ENCODE assay signal across 1 fruit fly cellular context in genomic region chr2L:18377109-18377508, dm6.
TF ChIP-seq lines count a peak whose summit lies in the region.

No protein-coding gene starts in this region.

TF ChIP-seq in whole organism, embryonic, 481 proteins besides CTCF, POLR2A, EP300 and RAD21 (continued from another document):
- TF ChIP-seq CG3995 (GFP tag; optimal IDR thresholded peaks at IDR 0.05; lab: Kevin White, UChicago) = no peak
- TF ChIP-seq CG8388 (GFP tag; optimal IDR thresholded peaks at IDR 0.05; lab: Kevin White, UChicago) = peak; percentile 8
- peak; percentile 13 for TF ChIP-seq CG18619 (GFP tag; optimal IDR thresholded peaks at IDR 0.05; lab: Kevin White, UChicago)
- TF ChIP-seq trh (GFP tag; optimal IDR thresholded peaks at IDR 0.05; lab: Kevin White, UChicago) = no peak
- TF ChIP-seq run (tag; optimal IDR thresholded peaks at IDR 0.05; lab: Kevin White, UChicago) = no peak
- TF ChIP-seq bcd (GFP tag; optimal IDR thresholded peaks at IDR 0.05; lab: Kevin White, UChicago) = peak; percentile 42
- TF ChIP-seq CG11723 (GFP tag; optimal IDR thresholded peaks at IDR 0.05; lab: Kevin White, UChicago) = no peak
- TF ChIP-seq CG1603 (tag; optimal IDR thresholded peaks at IDR 0.05; lab: Kevin White, UChicago) = peak; percentile 71
- TF ChIP-seq CG15514 (GFP tag; optimal IDR thresholded peaks at IDR 0.05; lab: Kevin White, UChicago) = peak; percentile 26
- TF ChIP-seq Oli (tag; optimal IDR thresholded peaks at IDR 0.05; lab: Kevin White, UChicago) = peak; percentile 57
- peak; percentile 49 for TF ChIP-seq slbo (GFP tag; IDR thresholded peaks at IDR 0.05; lab: Robert Waterston, UW)
- TF ChIP-seq CG10565 (GFP tag; optimal IDR thresholded peaks at IDR 0.05; lab: Kevin White, UChicago) = no peak
- no peak for TF ChIP-seq salm (tag; optimal IDR thresholded peaks at IDR 0.05; lab: Kevin White, UChicago)
- TF ChIP-seq jumu (GFP tag; optimal IDR thresholded peaks at IDR 0.05; lab: Kevin White, UChicago) = no peak
- 0 out of 2 replicates have a peak, but pooled peaks have one; percentile 11 for TF ChIP-seq ap (GFP tag; IDR thresholded peaks at IDR 0.05; lab: Robert Waterston, UW)
- peak; percentile 50 for TF ChIP-seq Xrp1 (GFP tag; IDR thresholded peaks at IDR 0.05; lab: Robert Waterston, UW)
- TF ChIP-seq Trl (optimal IDR thresholded peaks at IDR 0.05; lab: Kevin White, UChicago) = no peak
- no peak for TF ChIP-seq Trl (GFP tag; optimal IDR thresholded peaks at IDR 0.05; lab: Kevin White, UChicago)
- TF ChIP-seq CG8290 (GFP tag; optimal IDR thresholded peaks at IDR 0.05; lab: Kevin White, UChicago) = no peak
- peak in 1 of 2 experiments; percentile 73 for TF ChIP-seq CG8290 (tag; optimal IDR thresholded peaks at IDR 0.05; lab: Kevin White, UChicago)
- no peak for TF ChIP-seq lola (GFP tag; optimal IDR thresholded peaks at IDR 0.05; lab: Kevin White, UChicago)
- TF ChIP-seq D19B (GFP tag; optimal IDR thresholded peaks at IDR 0.05; lab: Kevin White, UChicago) = peak; percentile 79
- TF ChIP-seq Hey (tag; optimal IDR thresholded peaks at IDR 0.05; lab: Kevin White, UChicago) = no peak
- TF ChIP-seq CG4360 (GFP tag; IDR thresholded peaks at IDR 0.05; lab: Robert Waterston, UW) = no peak
- TF ChIP-seq CG8924 (tag; optimal IDR thresholded peaks at IDR 0.05; lab: Kevin White, UChicago) = peak; percentile 45
- no peak for TF ChIP-seq CG12391 (tag; optimal IDR thresholded peaks at IDR 0.05; lab: Kevin White, UChicago)
- peak; percentile 23 for TF ChIP-seq tx (GFP tag; optimal IDR thresholded peaks at IDR 0.05; lab: Kevin White, UChicago)
- TF ChIP-seq seq (GFP tag; IDR thresholded peaks at IDR 0.05; lab: Robert Waterston, UW) = no peak
- TF ChIP-seq ttk (GFP tag; IDR thresholded peaks at IDR 0.05; lab: Robert Waterston, UW) = 0 out of 2 replicates have a peak, but pooled peaks have one; percentile 27
- no peak for TF ChIP-seq Bdp1 (GFP tag; optimal IDR thresholded peaks at IDR 0.05; lab: Kevin White, UChicago)
- peak; percentile 32 for TF ChIP-seq CG18262 (tag; optimal IDR thresholded peaks at IDR 0.05; lab: Kevin White, UChicago)
- peak; percentile 59 for TF ChIP-seq scrt (GFP tag; optimal IDR thresholded peaks at IDR 0.05; lab: Kevin White, UChicago)
- peak; percentile 40 for TF ChIP-seq CG17328 (GFP tag; IDR thresholded peaks at IDR 0.05; lab: Robert Waterston, UW)
- TF ChIP-seq D (optimal IDR thresholded peaks at IDR 0.05; lab: Kevin White, UChicago) = no peak
- peak; percentile 8 for TF ChIP-seq D (GFP tag; optimal IDR thresholded peaks at IDR 0.05; lab: Kevin White, UChicago)
- peak; percentile 39 for TF ChIP-seq CG12219 (GFP tag; optimal IDR thresholded peaks at IDR 0.05; lab: Kevin White, UChicago)
- TF ChIP-seq D19A (tag; optimal IDR thresholded peaks at IDR 0.05; lab: Kevin White, UChicago) = peak; percentile 10
- TF ChIP-seq Bgb (GFP tag; IDR thresholded peaks at IDR 0.05; lab: Robert Waterston, UW; ENCODE audit: partially characterized antibody) = no peak
- no peak for TF ChIP-seq CG10321 (GFP tag; IDR thresholded peaks at IDR 0.05; lab: Robert Waterston, UW)
- no peak for TF ChIP-seq Deaf1 (tag; optimal IDR thresholded peaks at IDR 0.05; lab: Kevin White, UChicago)
- TF ChIP-seq Ptx1 (GFP tag; IDR thresholded peaks at IDR 0.05; lab: Robert Waterston, UW) = peak; percentile 59
- TF ChIP-seq CG7786 (GFP tag; optimal IDR thresholded peaks at IDR 0.05; lab: Kevin White, UChicago) = peak; percentile 43
- peak; percentile 44 for TF ChIP-seq ind (GFP tag; optimal IDR thresholded peaks at IDR 0.05; lab: Kevin White, UChicago)
- TF ChIP-seq CG3847 (GFP tag; IDR thresholded peaks at IDR 0.05; lab: Robert Waterston, UW) = 0 out of 2 replicates have a peak, but pooled peaks have one; percentile 29
- 0 out of 2 replicates have a peak, but pooled peaks have one; percentile 19 for TF ChIP-seq wdn (GFP tag; IDR thresholded peaks at IDR 0.05; lab: Robert Waterston, UW)
- 0 out of 2 replicates have a peak, but pooled peaks have one; percentile 25 for TF ChIP-seq CG9932 (GFP tag; IDR thresholded peaks at IDR 0.05; lab: Robert Waterston, UW)
- TF ChIP-seq so (GFP tag; IDR thresholded peaks at IDR 0.05; lab: Robert Waterston, UW) = no peak
- TF ChIP-seq Jarid2 (GFP tag; optimal IDR thresholded peaks at IDR 0.05; lab: Kevin White, UChicago) = no peak
- no peak for TF ChIP-seq bbx (GFP tag; IDR thresholded peaks at IDR 0.05; lab: Robert Waterston, UW; ENCODE audit: partially characterized antibody)
- TF ChIP-seq phol (tag; optimal IDR thresholded peaks at IDR 0.05; lab: Kevin White, UChicago) = peak; percentile 55
- TF ChIP-seq Side (GFP tag; optimal IDR thresholded peaks at IDR 0.05; lab: Kevin White, UChicago) = peak; percentile 13
- 0 out of 2 replicates have a peak, but pooled peaks have one; percentile 28 for TF ChIP-seq CG9215 (GFP tag; IDR thresholded peaks at IDR 0.05; lab: Robert Waterston, UW)
- TF ChIP-seq CG1233 (GFP tag; optimal IDR thresholded peaks at IDR 0.05; lab: Kevin White, UChicago) = no peak
- TF ChIP-seq Meics (GFP tag; optimal IDR thresholded peaks at IDR 0.05; lab: Kevin White, UChicago) = peak; percentile 61
- TF ChIP-seq PHDP (tag; optimal IDR thresholded peaks at IDR 0.05; lab: Kevin White, UChicago) = peak; percentile 57
- TF ChIP-seq tio (GFP tag; optimal IDR thresholded peaks at IDR 0.05; lab: Kevin White, UChicago) = no peak
- peak; percentile 24 for TF ChIP-seq CG4424 (GFP tag; optimal IDR thresholded peaks at IDR 0.05; lab: Kevin White, UChicago)
- peak; percentile 30; the same call in 1 of the 2 replicates for TF ChIP-seq al (GFP tag; IDR thresholded peaks at IDR 0.05; lab: Robert Waterston, UW)
- no peak for TF ChIP-seq gsb-n (tag; optimal IDR thresholded peaks at IDR 0.05; lab: Kevin White, UChicago)
- no peak for TF ChIP-seq CG13123 (GFP tag; optimal IDR thresholded peaks at IDR 0.05; lab: Kevin White, UChicago)
- TF ChIP-seq Gug (GFP tag; IDR thresholded peaks at IDR 0.05; lab: Robert Waterston, UW) = 0 out of 4 replicates have a peak, but pooled peaks have one; percentile 11
- TF ChIP-seq Hr78 (GFP tag; optimal IDR thresholded peaks at IDR 0.05; lab: Kevin White, UChicago) = no peak
- peak in 1 of 2 experiments; percentile 43 for TF ChIP-seq bsh (GFP tag; optimal IDR thresholded peaks at IDR 0.05; lab: Kevin White, UChicago)
- peak; percentile 31; the same call in 1 of the 3 replicates for TF ChIP-seq jigr1 (GFP tag; IDR thresholded peaks at IDR 0.05; lab: Robert Waterston, UW)
- TF ChIP-seq Med (GFP tag; lab: Kevin White, UChicago) = peak; percentile 87
- no peak for TF ChIP-seq repo (GFP tag; optimal IDR thresholded peaks at IDR 0.05; lab: Kevin White, UChicago)
- TF ChIP-seq kay (GFP tag; optimal IDR thresholded peaks at IDR 0.05; lab: Kevin White, UChicago) = no peak
- no peak for TF ChIP-seq CG2116 (GFP tag; optimal IDR thresholded peaks at IDR 0.05; lab: Kevin White, UChicago)
- no peak for TF ChIP-seq CG11456 (GFP tag; IDR thresholded peaks at IDR 0.05; lab: Robert Waterston, UW)
- TF ChIP-seq mam (GFP tag; optimal IDR thresholded peaks at IDR 0.05; lab: Kevin White, UChicago) = peak; percentile 57
- TF ChIP-seq Sox102F (GFP tag; optimal IDR thresholded peaks at IDR 0.05; lab: Kevin White, UChicago) = peak; percentile 59
- TF ChIP-seq Pdp1 (GFP tag; optimal IDR thresholded peaks at IDR 0.05; lab: Kevin White, UChicago) = peak in 1 of 2 experiments; percentile 40
- TF ChIP-seq Dad (GFP tag; optimal IDR thresholded peaks at IDR 0.05; lab: Kevin White, UChicago) = peak; percentile 16
- TF ChIP-seq slp2 (GFP tag; optimal IDR thresholded peaks at IDR 0.05; lab: Kevin White, UChicago) = no peak
- TF ChIP-seq CG5245 (GFP tag; optimal IDR thresholded peaks at IDR 0.05; lab: Kevin White, UChicago) = no peak
- peak; percentile 75 for TF ChIP-seq row (GFP tag; IDR thresholded peaks at IDR 0.05; lab: Robert Waterston, UW)
- no peak for TF ChIP-seq NFAT (GFP tag; IDR thresholded peaks at IDR 0.05; lab: Robert Waterston, UW)
- peak; percentile 67; the same call in 1 of the 2 replicates for TF ChIP-seq CG32532 (GFP tag; IDR thresholded peaks at IDR 0.05; lab: Robert Waterston, UW)
- no peak for TF ChIP-seq unc-4 (GFP tag; IDR thresholded peaks at IDR 0.05; lab: Robert Waterston, UW; ENCODE audit: partially characterized antibody)
- no peak for TF ChIP-seq zfh2 (GFP tag; optimal IDR thresholded peaks at IDR 0.05; lab: Kevin White, UChicago)
- no peak for TF ChIP-seq br (optimal IDR thresholded peaks at IDR 0.05; lab: Kevin White, UChicago)
- no peak for TF ChIP-seq CG31224 (GFP tag; IDR thresholded peaks at IDR 0.05; lab: Robert Waterston, UW)
- no peak for TF ChIP-seq Eip74EF (GFP tag; optimal IDR thresholded peaks at IDR 0.05; lab: Kevin White, UChicago)
- TF ChIP-seq CG17912 (GFP tag; optimal IDR thresholded peaks at IDR 0.05; lab: Kevin White, UChicago) = no peak
- TF ChIP-seq CG8478 (optimal IDR thresholded peaks at IDR 0.05; lab: Kevin White, UChicago) = no peak
- TF ChIP-seq eve (GFP tag; optimal IDR thresholded peaks at IDR 0.05; lab: Kevin White, UChicago) = peak in 1 of 2 experiments; percentile 40
- TF ChIP-seq peb (GFP tag; IDR thresholded peaks at IDR 0.05; lab: Robert Waterston, UW) = no peak
- peak; percentile 44 for TF ChIP-seq NfI (GFP tag; optimal IDR thresholded peaks at IDR 0.05; lab: Kevin White, UChicago)
- TF ChIP-seq Abd-B (GFP tag; optimal IDR thresholded peaks at IDR 0.05; lab: Kevin White, UChicago) = no peak
- TF ChIP-seq Gsc (GFP tag; IDR thresholded peaks at IDR 0.05; lab: Robert Waterston, UW) = no peak
- no peak for TF ChIP-seq ro (GFP tag; IDR thresholded peaks at IDR 0.05; lab: Robert Waterston, UW)
- TF ChIP-seq sob (GFP tag; IDR thresholded peaks at IDR 0.05; lab: Robert Waterston, UW) = peak; percentile 54
- peak; percentile 64 for TF ChIP-seq dmrt99B (tag; optimal IDR thresholded peaks at IDR 0.05; lab: Kevin White, UChicago)
- peak; percentile 11 for TF ChIP-seq tin (GFP tag; optimal IDR thresholded peaks at IDR 0.05; lab: Kevin White, UChicago)
- TF ChIP-seq CG12744 (GFP tag; optimal IDR thresholded peaks at IDR 0.05; lab: Kevin White, UChicago) = peak; percentile 6
- no peak for TF ChIP-seq sr (GFP tag; IDR thresholded peaks at IDR 0.05; lab: Robert Waterston, UW)
